Worm (Caenorhabditis elegans) whole organism, young adult: ENCODE results near the gene ttr-12.

Experiments used
- F10E7.11 ChIP-seq: sonication (generic microtip); optimal IDR thresholded peaks from 2 replicates; lab custom pipeline; 2017; ENCODE audit warnings: mild to moderate bottlenecking, missing genetic modification characterization, moderate library complexity, missing compliant biosample characterization
- F52B5.7 ChIP-seq: sonication (generic microtip); optimal IDR thresholded peaks from 2 replicates; lab custom pipeline; 2016; ENCODE audit warnings: mild to moderate bottlenecking, missing genetic modification characterization, missing compliant biosample characterization
- attf-3 ChIP-seq: fragments of 200-800 bp; sonication (Bioruptor generic); conservative IDR thresholded peaks from 2 replicates; pipeline ENCODE4 v1.3.6; 2022; ENCODE audit warnings: missing genetic modification reagents, missing genetic modification characterization, missing compliant biosample characterization
- ccch-3 ChIP-seq: fragments of 200-800 bp; sonication (Bioruptor generic); optimal IDR thresholded peaks from 2 replicates; lab custom pipeline; 2018; ENCODE audit warnings: mild to moderate bottlenecking, missing genetic modification characterization, missing compliant biosample characterization
- lir-1 ChIP-seq: fragments of 200-800 bp; sonication (Bioruptor generic); conservative IDR thresholded peaks from 2 replicates; pipeline ENCODE4 v1.3.6; 2022; ENCODE audit warnings: missing genetic modification reagents, missing genetic modification characterization, missing compliant biosample characterization
- mes-4 ChIP-seq: sonication (generic microtip); optimal IDR thresholded peaks from 2 replicates; lab custom pipeline; 2016; ENCODE audit warnings: missing genotype, missing genetic modification characterization, missing compliant biosample characterization
- snpc-4 ChIP-seq, 5 experiments: fragments of 150-350 bp in 1 of 5; sonication (generic microtip) in 4 of 5; optimal IDR thresholded peaks; 2 replicates each; lab custom pipeline; 2014 to 2018; ENCODE audit warnings: missing genetic modification characterization in 5 of 5, missing biosample characterization in 3 of 5, antibody characterized with exemption in 2 of 5, mild to moderate bottlenecking in 2 of 5, missing compliant biosample characterization in 2 of 5, missing genotype in 2 of 5, moderate library complexity in 2 of 5, missing genetic modification reagents in 1 of 5
- somi-1 ChIP-seq: fragments of 200-800 bp; sonication (Bioruptor generic); optimal IDR thresholded peaks from 2 replicates; lab custom pipeline; 2018; ENCODE audit warnings: mild to moderate bottlenecking, missing genetic modification characterization, missing compliant biosample characterization
- ztf-3 ChIP-seq: fragments of 200-800 bp; sonication (Bioruptor generic); optimal IDR thresholded peaks from 2 replicates; lab custom pipeline; 2018; ENCODE audit warnings: mild to moderate bottlenecking, missing genetic modification characterization, missing compliant biosample characterization

DNA sequence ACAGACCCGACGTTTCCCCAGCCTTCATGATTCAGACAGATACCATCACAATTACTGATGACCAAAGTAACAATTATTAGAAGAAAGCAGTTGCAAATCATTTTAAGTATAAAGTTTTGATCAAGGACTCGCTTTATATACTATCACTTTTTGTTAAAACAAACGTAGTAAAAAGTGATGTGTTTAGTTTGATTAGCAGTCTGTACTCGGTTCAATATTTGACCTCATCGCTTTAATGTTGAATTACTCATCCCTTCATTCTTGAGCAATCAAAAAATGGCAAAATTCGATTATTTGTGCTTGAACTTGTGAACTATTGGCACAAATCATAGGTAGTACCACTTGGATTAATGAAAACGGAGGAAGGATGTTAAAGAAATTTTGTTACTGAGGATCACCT, 50.3 kb downstream of the ttr-12 start, which contains the start of gene abf-4:
- TF ChIP-seq ztf-3 (GFP tag; lab: Kevin White, UChicago) (no peak), snpc-4 (GFP tag; optimal IDR thresholded peaks at IDR 0.05; lab: Kevin White, UChicago) (no peak), snpc-4 (tag; optimal IDR thresholded peaks at IDR 0.05; lab: Kevin White, UChicago) (no peak), F52B5.7 (no peak), somi-1 (GFP tag; lab: Kevin White, UChicago) (no peak), F10E7.11 (no peak), lir-1 (no peak), mes-4 (tag; lab: Kevin White, UChicago) (no peak), attf-3 (GFP tag; lab: Robert Waterston, UW) (no peak), ccch-3 (GFP tag; lab: Kevin White, UChicago) (no peak)
